Worm (Caenorhabditis elegans): ENCODE measurements around the gene far-4.

ce11 chrV:13000068-13000467, 609 bp upstream of the far-4 start:
- no peak for TF ChIP-seq ztf-11 (tag; optimal IDR thresholded peaks at IDR 0.05)
- no peak for TF ChIP-seq aha-1 (tag; optimal IDR thresholded peaks at IDR 0.05)
- no peak for TF ChIP-seq sup-37 (GFP tag; optimal IDR thresholded peaks at IDR 0.05)
- no peak for TF ChIP-seq egl-27 (tag; optimal IDR thresholded peaks at IDR 0.05)
- no peak for TF ChIP-seq nhr-76 (tag; optimal IDR thresholded peaks at IDR 0.05)
- no peak for TF ChIP-seq lin-35 (GFP tag; optimal IDR thresholded peaks at IDR 0.05)
- TF ChIP-seq snpc-4 (tag; optimal IDR thresholded peaks at IDR 0.05) = no peak
- TF ChIP-seq pag-3 (tag; optimal IDR thresholded peaks at IDR 0.05; ENCODE audit: borderline replicate concordance, insufficient read depth) = no peak

Data from whole organism, L1 larva.